Worm (Caenorhabditis elegans) whole organism, early embryonic: Measurements from ENCODE around the gene Y52E8A.2.

Source experiments
- ama-1 ChIP-seq: fragments of 150-350 bp; optimal IDR thresholded peaks from 2 replicates; lab custom pipeline; 2014
- hmg-4 ChIP-seq: fragments of 200-800 bp; sonication (Bioruptor generic); optimal IDR thresholded peaks from 2 replicates; lab custom pipeline; 2018; ENCODE audit warnings: mild to moderate bottlenecking, missing genetic modification characterization, missing compliant biosample characterization
- tbx-37 ChIP-seq: fragments of 200-800 bp; sonication (Bioruptor generic); conservative IDR thresholded peaks from 2 replicates; pipeline ENCODE4 v1.3.6; 2022; ENCODE audit warnings: missing genetic modification reagents, missing genetic modification characterization, missing compliant biosample characterization

DNA sequence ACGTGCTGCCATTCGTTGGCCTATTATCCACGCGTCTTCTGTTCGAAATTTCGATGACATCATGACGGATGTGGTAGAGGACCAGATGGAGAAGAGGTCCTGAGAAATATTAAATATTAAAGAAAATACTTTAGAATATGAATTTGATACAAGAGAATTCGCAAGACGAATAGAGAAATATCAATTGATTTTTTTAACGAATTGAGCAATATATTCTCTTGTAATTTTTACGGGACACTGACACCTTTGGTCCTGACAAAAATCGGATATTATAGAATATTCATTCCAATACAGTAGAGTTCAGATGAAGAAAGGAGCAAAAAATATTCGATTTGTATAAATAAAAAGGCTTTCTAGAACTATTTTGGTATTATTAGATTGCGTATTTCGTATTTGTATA, 32.5 kb upstream of the Y52E8A.2 start, which contains the start of gene C01F1.6:
- TF ChIP-seq tbx-37 (no peak), ama-1 (lab: Kevin White, UChicago) (no peak), hmg-4 (GFP tag; lab: Kevin White, UChicago) (no peak)
